Worm (Caenorhabditis elegans) whole organism, young adult: Measurements from ENCODE around the gene unc-44.

ENCODE experiments used
- F57C9.4 ChIP-seq: sonication (generic microtip); optimal IDR thresholded peaks from 2 replicates; lab custom pipeline; 2017; ENCODE audit warnings: mild to moderate bottlenecking, missing genetic modification characterization, missing compliant biosample characterization
- cebp-1 ChIP-seq, 2 experiments: fragments of 200-800 bp in 1 of 2; sonication (Bioruptor generic) in 1 of 2; sonication (generic microtip) in 1 of 2; IDR thresholded peaks in 1 of 2; optimal IDR thresholded peaks in 1 of 2; 2 replicates each; pipeline versions ENCODE4 v1.3.6 to Lab custom; 2017 to 2022; ENCODE audit warnings: missing compliant biosample characterization in 2 of 2, missing genetic modification characterization in 2 of 2, mild to moderate bottlenecking in 1 of 2, missing genetic modification reagents in 1 of 2, moderate library complexity in 1 of 2
- ceh-79 ChIP-seq: sonication (generic microtip); optimal IDR thresholded peaks from 2 replicates; lab custom pipeline; 2017; ENCODE audit warnings: mild to moderate bottlenecking, missing genetic modification characterization, missing compliant biosample characterization
- egl-18 ChIP-seq: fragments of 200-800 bp; sonication (Bioruptor generic); IDR thresholded peaks from 2 replicates; pipeline ENCODE4 v1.3.6; 2022; ENCODE audit warnings: missing genetic modification reagents, missing genetic modification characterization, missing compliant biosample characterization
- nfya-1 ChIP-seq: sonication (generic microtip); optimal IDR thresholded peaks from 2 replicates; lab custom pipeline; 2017; ENCODE audit warnings: antibody characterized with exemption, missing compliant biosample characterization, missing genetic modification characterization, borderline replicate concordance; ENCODE audit not compliant: insufficient read depth
- nhr-90 ChIP-seq: sonication (generic microtip); optimal IDR thresholded peaks from 2 replicates; lab custom pipeline; 2016; ENCODE audit warnings: missing genotype, mild to moderate bottlenecking, missing genetic modification characterization, missing compliant biosample characterization

DNA sequence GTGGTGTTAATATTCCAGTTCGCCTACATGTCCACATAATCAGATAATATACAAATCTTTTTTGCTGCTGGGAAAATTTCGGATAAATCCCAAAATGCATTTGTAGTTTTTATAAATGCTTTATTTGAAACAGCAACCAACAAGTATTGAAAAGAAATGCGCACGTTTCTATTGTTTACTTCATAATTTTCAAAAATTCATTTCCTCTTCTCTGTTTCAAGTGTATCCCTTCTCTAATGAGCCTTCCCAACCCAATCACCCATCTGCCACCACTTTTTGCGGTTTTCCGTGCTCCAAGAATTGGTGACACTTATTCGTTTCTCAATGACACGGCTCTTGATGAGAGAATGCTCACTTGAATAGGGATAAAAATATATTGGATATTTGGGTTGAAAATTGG lies 20.6 kb upstream of the unc-44 start:
- TF ChIP-seq nhr-90, result no peak
- TF ChIP-seq F57C9.4 (tag; lab: Kevin White, UChicago), result no peak
- TF ChIP-seq nfya-1, result no peak
- no peak for TF ChIP-seq cebp-1 (GFP tag; IDR thresholded peaks at IDR 0.05; lab: Robert Waterston, UW)
- TF ChIP-seq cebp-1 (tag; optimal IDR thresholded peaks at IDR 0.05; lab: Kevin White, UChicago), result no peak
- TF ChIP-seq ceh-79, result no peak
- no peak for TF ChIP-seq egl-18 (GFP tag; lab: Robert Waterston, UW)
